Fruit fly (Drosophila melanogaster) whole organism, embryonic: ENCODE data around the gene phr6-4.

Experiments
- Abd-B ChIP-seq: fragments of 200-800 bp; sonication (Bioruptor generic); optimal IDR thresholded peaks from 2 replicates; lab custom pipeline; 2018; ENCODE audit warnings: missing biosample characterization, mild to moderate bottlenecking, missing genetic modification characterization, moderate library complexity
- CG11723 ChIP-seq: fragments of 200-800 bp; sonication (Bioruptor generic); optimal IDR thresholded peaks from 2 replicates; lab custom pipeline; 2017; ENCODE audit warnings: missing biosample characterization, mild to moderate bottlenecking, missing genetic modification characterization
- CG13123 ChIP-seq: fragments of 200-800 bp; sonication (Bioruptor generic); optimal IDR thresholded peaks from 2 replicates; lab custom pipeline; 2016; ENCODE audit warnings: missing biosample characterization, missing genetic modification characterization
- CG14050 ChIP-seq: fragments of 200-800 bp; sonication (Bioruptor generic); IDR thresholded peaks from 3 replicates; pipeline ENCODE4 v1.3.6; 2022; ENCODE audit warnings: missing biosample characterization, missing genetic modification characterization
- CG15696 ChIP-seq: fragments of 200-800 bp; sonication (Bioruptor generic); optimal IDR thresholded peaks from 2 replicates; lab custom pipeline; 2019; ENCODE audit warnings: missing biosample characterization, mild to moderate bottlenecking, missing genetic modification characterization, moderate library complexity
- CG18262 ChIP-seq: fragments of 200-800 bp; optimal IDR thresholded peaks from 3 replicates; lab custom pipeline; 2019; ENCODE audit warnings: missing biosample characterization, mild to moderate bottlenecking, missing genetic modification characterization, moderate library complexity
- CG31441 ChIP-seq: fragments of 200-800 bp; sonication (Bioruptor generic); IDR thresholded peaks from 2 replicates; pipeline ENCODE4 v1.3.6; 2022; ENCODE audit warnings: missing biosample characterization, missing genetic modification characterization
- CG4328 ChIP-seq: fragments of 200-800 bp; sonication (Bioruptor generic); optimal IDR thresholded peaks from 3 replicates; lab custom pipeline; 2017; ENCODE audit warnings: missing biosample characterization, missing genetic modification reagents, missing genetic modification characterization
- CG6254 ChIP-seq: fragments of 200-800 bp; sonication (Bioruptor generic); optimal IDR thresholded peaks from 3 replicates; lab custom pipeline; 2017; ENCODE audit warnings: mild to moderate bottlenecking, missing biosample characterization, missing genetic modification reagents, missing genetic modification characterization
- CG7745 ChIP-seq: fragments of 200-800 bp; sonication (Bioruptor generic); optimal IDR thresholded peaks from 2 replicates; lab custom pipeline; 2018; ENCODE audit warnings: missing biosample characterization, mild to moderate bottlenecking, missing genetic modification characterization, moderate library complexity
- CG9437 ChIP-seq: fragments of 200-800 bp; sonication (Bioruptor generic); optimal IDR thresholded peaks from 2 replicates; lab custom pipeline; 2018; ENCODE audit warnings: missing biosample characterization, mild to moderate bottlenecking, missing genetic modification characterization
- CG9797 ChIP-seq: fragments of 200-800 bp; sonication (Bioruptor generic); optimal IDR thresholded peaks from 3 replicates; lab custom pipeline; 2018; ENCODE audit warnings: missing biosample characterization, mild to moderate bottlenecking, missing genetic modification characterization
- Chrac-16 ChIP-seq: fragments of 200-800 bp; sonication (Bioruptor generic); optimal IDR thresholded peaks from 3 replicates; lab custom pipeline; 2016; ENCODE audit warnings: missing biosample characterization, missing genetic modification characterization
- Doc3 ChIP-seq: fragments of 200-800 bp; sonication (Bioruptor generic); IDR thresholded peaks from 3 replicates; pipeline ENCODE4 v1.3.6; 2022; ENCODE audit warnings: missing biosample characterization, missing genetic modification characterization; ENCODE audit not compliant: partially characterized antibody
- Ets65A ChIP-seq: fragments of 200-800 bp; sonication (Bioruptor generic); peaks from one replicate; lab custom pipeline; 2016; ENCODE audit warnings: missing biosample characterization, missing genetic modification characterization
- H15 ChIP-seq: fragments of 200-800 bp; sonication (Bioruptor generic); IDR thresholded peaks from 3 replicates; pipeline ENCODE4 v1.3.6; 2022; ENCODE audit warnings: missing biosample characterization, missing genetic modification characterization
- H2.0 ChIP-seq: fragments of 200-800 bp; sonication (Bioruptor generic); IDR thresholded peaks from 2 replicates; pipeline ENCODE4 v1.3.6; 2022; ENCODE audit warnings: missing biosample characterization, missing genetic modification characterization
- HHEX ChIP-seq: fragments of 200-800 bp; sonication (Bioruptor generic); optimal IDR thresholded peaks from 3 replicates; lab custom pipeline; 2017; ENCODE audit warnings: missing biosample characterization, mild to moderate bottlenecking, missing genetic modification characterization, missing genetic modification reagents
- HLH4C ChIP-seq: fragments of 200-800 bp; sonication (Bioruptor generic); IDR thresholded peaks from 3 replicates; pipeline ENCODE4 v1.3.6; 2022; ENCODE audit warnings: missing biosample characterization, missing genetic modification characterization; ENCODE audit not compliant: partially characterized antibody
- HLHmδ ChIP-seq: fragments of 200-800 bp; sonication (Bioruptor generic); optimal IDR thresholded peaks from 2 replicates; lab custom pipeline; 2018; ENCODE audit warnings: missing biosample characterization, mild to moderate bottlenecking, missing genetic modification characterization, moderate library complexity
- Hr78 ChIP-seq, 2 experiments: fragments of 200-800 bp in 1 of 2; fragments of >200 bp in 1 of 2; sonication (Bioruptor generic) in 1 of 2; optimal IDR thresholded peaks; 2 replicates each; lab custom pipeline; 2017 to 2019; ENCODE audit warnings: missing biosample characterization in 2 of 2, missing genetic modification characterization in 2 of 2, mild to moderate bottlenecking in 1 of 2, moderate library complexity in 1 of 2
- MESR4 ChIP-seq: fragments of 200-800 bp; sonication (Bioruptor generic); optimal IDR thresholded peaks from 2 replicates; lab custom pipeline; 2018; ENCODE audit warnings: missing biosample characterization, mild to moderate bottlenecking, missing genetic modification characterization, moderate library complexity
- NFAT ChIP-seq: fragments of 200-800 bp; sonication (Bioruptor generic); IDR thresholded peaks from 2 replicates; pipeline ENCODE4 v1.3.6; 2022; ENCODE audit warnings: missing biosample characterization, missing genetic modification characterization
- Nf-YB ChIP-seq: fragments of 200-800 bp; sonication (Bioruptor generic); optimal IDR thresholded peaks from 3 replicates; lab custom pipeline; 2019; ENCODE audit warnings: missing biosample characterization, mild to moderate bottlenecking, missing genetic modification characterization, moderate library complexity
- Opbp ChIP-seq: fragments of 200-800 bp; sonication (Bioruptor generic); IDR thresholded peaks from 3 replicates; pipeline ENCODE4 v1.3.6; 2022; ENCODE audit warnings: missing biosample characterization, missing genetic modification characterization; ENCODE audit not compliant: partially characterized antibody
- Poxn ChIP-seq: fragments of 200-800 bp; sonication (Bioruptor generic); IDR thresholded peaks from 2 replicates; pipeline ENCODE4 v1.3.6; 2022; ENCODE audit warnings: missing biosample characterization, missing genetic modification characterization
- Side ChIP-seq: fragments of 200-800 bp; sonication (Bioruptor generic); optimal IDR thresholded peaks from 2 replicates; lab custom pipeline; 2016; ENCODE audit warnings: missing biosample characterization, missing genetic modification characterization
- ab ChIP-seq: fragments of 200-800 bp; sonication (Bioruptor generic); optimal IDR thresholded peaks from 2 replicates; lab custom pipeline; 2016; ENCODE audit warnings: missing biosample characterization, missing genetic modification characterization
- ac ChIP-seq: fragments of 200-800 bp; sonication (Bioruptor generic); optimal IDR thresholded peaks from 3 replicates; lab custom pipeline; 2017; ENCODE audit warnings: missing biosample characterization, mild to moderate bottlenecking, missing genetic modification characterization
- az2 ChIP-seq: fragments of 200-800 bp; sonication (Bioruptor generic); optimal IDR thresholded peaks from 3 replicates; lab custom pipeline; 2016; ENCODE audit warnings: missing biosample characterization, missing genetic modification characterization
- bab2 ChIP-seq: fragments of 200-800 bp; sonication (Bioruptor generic); optimal IDR thresholded peaks from 2 replicates; lab custom pipeline; 2016; ENCODE audit warnings: missing biosample characterization, missing genetic modification characterization
- bigmax ChIP-seq: fragments of 200-800 bp; sonication (Bioruptor generic); optimal IDR thresholded peaks from 2 replicates; lab custom pipeline; 2018; ENCODE audit warnings: missing biosample characterization, mild to moderate bottlenecking, missing genetic modification characterization
- btn ChIP-seq: fragments of 200-800 bp; sonication (Bioruptor generic); optimal IDR thresholded peaks from 2 replicates; lab custom pipeline; 2016; ENCODE audit warnings: missing biosample characterization, missing genetic modification characterization
- cad ChIP-seq: fragments of >200 bp; optimal IDR thresholded peaks from 2 replicates; lab custom pipeline; 2017; ENCODE audit warnings: missing biosample characterization, missing genetic modification characterization
- caup ChIP-seq: fragments of 200-800 bp; sonication (Bioruptor generic); optimal IDR thresholded peaks from 3 replicates; lab custom pipeline; 2017; ENCODE audit warnings: missing biosample characterization, mild to moderate bottlenecking, missing genetic modification characterization, moderate library complexity; ENCODE audit not compliant: severe bottlenecking
- chif ChIP-seq, 2 experiments: fragments of 200-800 bp; sonication (Bioruptor generic); optimal IDR thresholded peaks; 3 replicates each; lab custom pipeline; 2016; ENCODE audit warnings: missing biosample characterization in 2 of 2, missing genetic modification characterization in 2 of 2
- dimm ChIP-seq: fragments of 200-800 bp; sonication (Bioruptor generic); IDR thresholded peaks from 2 replicates; pipeline ENCODE4 v1.3.6; 2022; ENCODE audit warnings: missing biosample characterization, missing genetic modification characterization
- esg ChIP-seq: fragments of 200-800 bp; sonication (Bioruptor generic); conservative IDR thresholded peaks from 2 replicates; pipeline ENCODE4 v1.3.6; 2022; ENCODE audit warnings: missing biosample characterization, missing genetic modification characterization
- kni ChIP-seq: fragments of 200-800 bp; sonication (Bioruptor generic); optimal IDR thresholded peaks from 3 replicates; lab custom pipeline; 2017; ENCODE audit warnings: mild to moderate bottlenecking, missing biosample characterization, missing genetic modification reagents, missing genetic modification characterization
- luna ChIP-seq: fragments of 200-800 bp; sonication (Bioruptor generic); optimal IDR thresholded peaks from 2 replicates; lab custom pipeline; 2016; ENCODE audit warnings: missing biosample characterization, missing genetic modification characterization
- mld ChIP-seq: fragments of 200-800 bp; sonication (Bioruptor generic); IDR thresholded peaks from 3 replicates; pipeline ENCODE4 v1.3.6; 2022; ENCODE audit warnings: missing biosample characterization, missing genetic modification characterization; ENCODE audit not compliant: partially characterized antibody
- nau ChIP-seq: fragments of 200-800 bp; sonication (Bioruptor generic); optimal IDR thresholded peaks from 3 replicates; lab custom pipeline; 2017; ENCODE audit warnings: missing biosample characterization, mild to moderate bottlenecking, missing genetic modification characterization, missing genetic modification reagents
- odd ChIP-seq: fragments of 200-800 bp; sonication (Bioruptor generic); optimal IDR thresholded peaks from 2 replicates; lab custom pipeline; 2017; ENCODE audit warnings: missing biosample characterization, mild to moderate bottlenecking, missing genetic modification characterization
- slbo ChIP-seq: fragments of 200-800 bp; sonication (Bioruptor generic); IDR thresholded peaks from 2 replicates; pipeline ENCODE4 v1.3.6; 2022; ENCODE audit warnings: missing biosample characterization, missing genetic modification characterization
- so ChIP-seq: fragments of 200-800 bp; sonication (Bioruptor generic); IDR thresholded peaks from 3 replicates; pipeline ENCODE4 v1.3.6; 2022; ENCODE audit warnings: missing biosample characterization, missing genetic modification characterization
- tll ChIP-seq, 2 experiments: fragments of 200-800 bp in 1 of 2; fragments of >200 bp in 1 of 2; sonication (Bioruptor generic) in 1 of 2; optimal IDR thresholded peaks; 2 replicates each; lab custom pipeline; 2017 to 2019; ENCODE audit warnings: missing biosample characterization in 2 of 2, missing genetic modification characterization in 2 of 2, mild to moderate bottlenecking in 1 of 2, moderate library complexity in 1 of 2
- tup ChIP-seq: fragments of 200-800 bp; sonication (Bioruptor generic); optimal IDR thresholded peaks from 2 replicates; lab custom pipeline; 2016; ENCODE audit warnings: missing biosample characterization, mild to moderate bottlenecking, missing genetic modification characterization, moderate library complexity
- unpg ChIP-seq: fragments of 200-800 bp; sonication (Bioruptor generic); optimal IDR thresholded peaks from 3 replicates; lab custom pipeline; 2018; ENCODE audit warnings: missing biosample characterization, mild to moderate bottlenecking, missing genetic modification characterization, moderate library complexity
- zen2 ChIP-seq: fragments of 200-800 bp; sonication (Bioruptor generic); IDR thresholded peaks from 3 replicates; pipeline ENCODE4 v1.3.6; 2022; ENCODE audit warnings: missing biosample characterization, missing genetic modification characterization; ENCODE audit not compliant: partially characterized antibody

The phr6-4 gene

DNA sequence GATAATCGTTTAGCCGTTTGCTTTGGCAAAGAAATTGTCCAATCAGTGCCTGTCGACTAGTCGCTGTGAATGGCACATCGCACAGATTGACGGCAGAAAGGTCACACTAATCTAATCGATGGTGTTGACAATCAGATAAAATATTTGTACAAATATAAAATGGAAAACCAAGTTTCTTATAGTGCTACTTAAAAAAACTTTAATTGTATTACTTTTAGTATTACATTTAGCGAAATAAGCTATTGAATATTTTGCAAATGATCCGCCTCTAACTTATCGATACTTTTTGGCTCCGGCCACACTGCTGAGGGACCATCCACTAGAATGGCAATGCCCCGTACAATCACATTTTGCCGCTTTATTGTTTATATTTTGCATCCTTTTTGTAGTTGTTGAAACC, 10.5 kb upstream of the phr6-4 start, which contains the start of the genes brun and CG2614 (continued):
- TF ChIP-seq Nf-YB (GFP tag; lab: Kevin White, UChicago) (peak; percentile 69), Abd-B (no peak), Poxn (GFP tag; lab: Robert Waterston, UW) (peak; percentile 13; the same call in 1 of the 2 replicates), az2 (GFP tag; lab: Kevin White, UChicago) (peak; percentile 63), chif (GFP tag; optimal IDR thresholded peaks at IDR 0.05; lab: Kevin White, UChicago) (peak; percentile 23 to 72), zen2 (GFP tag; lab: Robert Waterston, UW) (peak; percentile 59; the same call in 1 of the 3 replicates), CG9437 (GFP tag; lab: Kevin White, UChicago) (peak; percentile 12), tup (GFP tag; lab: Kevin White, UChicago) (peak; percentile 16), bigmax (GFP tag; lab: Kevin White, UChicago) (no peak), cad (GFP tag; lab: Kevin White, UChicago) (no peak), tll (GFP tag; optimal IDR thresholded peaks at IDR 0.05; lab: Kevin White, UChicago) (no peak), H15 (GFP tag; lab: Robert Waterston, UW) (peak; percentile 60; the same call in 2 of the 3 replicates), Ets65A (GFP tag; lab: Kevin White, UChicago) (peak; percentile 97), luna (GFP tag; lab: Kevin White, UChicago) (no peak), CG4328 (peak; percentile 24), Doc3 (peak; percentile 91), HLHmδ (GFP tag; lab: Kevin White, UChicago) (no peak), HLH4C (GFP tag; lab: Robert Waterston, UW) (peak; percentile 77), kni (no peak), btn (no peak), H2.0 (GFP tag; lab: Robert Waterston, UW) (peak; percentile 62; the same call in 1 of the 2 replicates), CG9797 (peak; percentile 93), mld (GFP tag; lab: Robert Waterston, UW) (no peak), ab (GFP tag; lab: Kevin White, UChicago) (no peak), dimm (GFP tag; lab: Robert Waterston, UW) (no peak), Side (peak; percentile 73), bab2 (peak; percentile 75), nau (no peak), CG15696 (tag; lab: Kevin White, UChicago) (peak; percentile 53), CG13123 (peak; percentile 59), Chrac-16 (GFP tag; lab: Kevin White, UChicago) (peak; percentile 71), ac (GFP tag; lab: Kevin White, UChicago) (no peak), CG11723 (GFP tag; lab: Kevin White, UChicago) (no peak), Opbp (GFP tag; lab: Robert Waterston, UW) (peak; percentile 74), CG14050 (GFP tag; lab: Robert Waterston, UW) (peak; percentile 61; the same call in 1 of the 3 replicates), CG31441 (GFP tag; lab: Robert Waterston, UW) (no peak), CG6254 (GFP tag; lab: Kevin White, UChicago) (no peak), caup (GFP tag; lab: Kevin White, UChicago) (peak; percentile 32), unpg (GFP tag; lab: Kevin White, UChicago) (no peak), NFAT (GFP tag; lab: Robert Waterston, UW) (0 out of 2 replicates have a peak, but pooled peaks have one; percentile 26), CG18262 (tag; lab: Kevin White, UChicago) (no peak), MESR4 (no peak), HHEX (GFP tag; lab: Kevin White, UChicago) (no peak), Hr78 (GFP tag; optimal IDR thresholded peaks at IDR 0.05; lab: Kevin White, UChicago) (no peak), slbo (peak; percentile 90), so (GFP tag; lab: Robert Waterston, UW) (peak; percentile 62; the same call in 1 of the 3 replicates), CG7745 (tag; lab: Kevin White, UChicago) (no peak), esg (GFP tag; lab: Robert Waterston, UW) (peak; percentile 74), odd (GFP tag; lab: Kevin White, UChicago) (no peak)
